Worm (Caenorhabditis elegans) whole organism, L1 larva: ENCODE measurements around the gene K07D4.6.

ENCODE experiments used
- blmp-1 ChIP-seq: fragments of 150-350 bp; optimal IDR thresholded peaks from 2 replicates; lab custom pipeline; 2014; ENCODE audit warnings: missing biosample characterization, missing genetic modification characterization
- ces-1 ChIP-seq: fragments of 150-350 bp; optimal IDR thresholded peaks from 2 replicates; lab custom pipeline; 2014; ENCODE audit warnings: missing biosample characterization, missing genetic modification reagents, missing genetic modification characterization
- lin-13 ChIP-seq: fragments of 150-350 bp; optimal IDR thresholded peaks from 2 replicates; lab custom pipeline; 2014; ENCODE audit warnings: missing biosample characterization, missing genetic modification reagents, missing genetic modification characterization
- lin-15B ChIP-seq: fragments of 150-350 bp; sonication (generic microtip); optimal IDR thresholded peaks from 3 replicates; lab custom pipeline; 2014; ENCODE audit warnings: missing biosample characterization, missing genetic modification characterization
- mdl-1 ChIP-seq, 2 experiments: fragments of 150-350 bp; optimal IDR thresholded peaks; 2 replicates each; lab custom pipeline; 2014 to 2017; ENCODE audit warnings: missing biosample characterization in 2 of 2, missing genetic modification characterization in 2 of 2, inconsistent platforms in 1 of 2
- nhr-12 ChIP-seq: sonication (generic microtip); optimal IDR thresholded peaks from 2 replicates; lab custom pipeline; 2017; ENCODE audit warnings: missing biosample characterization, missing genetic modification characterization
- rnt-1 ChIP-seq: sonication (generic microtip); optimal IDR thresholded peaks from 2 replicates; lab custom pipeline; 2016; ENCODE audit warnings: mild to moderate bottlenecking, missing genetic modification characterization, moderate library complexity, missing compliant biosample characterization
- unc-62 ChIP-seq: fragments of 150-350 bp; optimal IDR thresholded peaks from 2 replicates; lab custom pipeline; 2014; ENCODE audit warnings: missing biosample characterization, missing genetic modification reagents, missing genetic modification characterization

- TF ChIP-seq unc-62 (GFP tag; lab: Kevin White, UChicago) (no peak), lin-15B (tag; lab: Kevin White, UChicago) (peak; percentile 72), rnt-1 (peak; percentile 94), ces-1 (GFP tag; lab: Kevin White, UChicago) (no peak), lin-13 (GFP tag; lab: Kevin White, UChicago) (peak; percentile 65), blmp-1 (tag; lab: Kevin White, UChicago) (peak; percentile 50), nhr-12 (tag; lab: Kevin White, UChicago) (no peak), mdl-1 (tag; optimal IDR thresholded peaks at IDR 0.05; lab: Kevin White, UChicago) (peak; percentile 52 to 75)
Observed at ce11 chrII:4044349-4044748, 25.8 kb upstream of the K07D4.6 start, which contains the start of gene rpn-11.
